Fruit fly (Drosophila melanogaster) whole organism, adult: ENCODE results near the gene CG5445.

ENCODE experiments used
- CG11617 ChIP-seq: fragments of 200-800 bp; sonication (Bioruptor generic); optimal IDR thresholded peaks from 2 replicates; lab custom pipeline; 2017; ENCODE audit warnings: mild to moderate bottlenecking, missing biosample characterization, missing genetic modification reagents, missing genetic modification characterization
- CG12768 ChIP-seq: fragments of 200-800 bp; sonication (Bioruptor generic); optimal IDR thresholded peaks from 2 replicates; lab custom pipeline; 2017; ENCODE audit warnings: missing biosample characterization, missing genetic modification characterization, mild to moderate bottlenecking, moderate library complexity, missing genetic modification reagents
- CG14711 ChIP-seq: fragments of 200-800 bp; sonication (Bioruptor generic); optimal IDR thresholded peaks from 2 replicates; lab custom pipeline; 2018; ENCODE audit warnings: missing biosample characterization, mild to moderate bottlenecking, missing genetic modification characterization, moderate library complexity
- CG1620 ChIP-seq: fragments of 200-800 bp; sonication (Bioruptor generic); optimal IDR thresholded peaks from 2 replicates; lab custom pipeline; 2016; ENCODE audit warnings: missing biosample characterization, missing genetic modification characterization
- CG33017 ChIP-seq: fragments of 200-800 bp; sonication (Bioruptor generic); optimal IDR thresholded peaks from 2 replicates; lab custom pipeline; 2018; ENCODE audit warnings: missing biosample characterization, mild to moderate bottlenecking, missing genetic modification characterization, moderate library complexity
- CG5204 ChIP-seq: fragments of 200-800 bp; sonication (Bioruptor generic); optimal IDR thresholded peaks from 2 replicates; lab custom pipeline; 2016; ENCODE audit warnings: missing biosample characterization, missing genetic modification characterization
- CG7045 ChIP-seq: fragments of 200-800 bp; sonication (Bioruptor generic); optimal IDR thresholded peaks from 2 replicates; lab custom pipeline; 2017; ENCODE audit warnings: missing biosample characterization, mild to moderate bottlenecking, missing genetic modification characterization
- CG7101 ChIP-seq: fragments of 200-800 bp; sonication (Bioruptor generic); optimal IDR thresholded peaks from 2 replicates; lab custom pipeline; 2018; ENCODE audit warnings: missing biosample characterization, mild to moderate bottlenecking, missing genetic modification characterization, moderate library complexity
- Clk ChIP-seq: fragments of 200-800 bp; sonication (Bioruptor generic); optimal IDR thresholded peaks from 2 replicates; lab custom pipeline; 2017; ENCODE audit warnings: missing biosample characterization, missing genetic modification characterization
- Crg-1 ChIP-seq: fragments of 200-800 bp; sonication (Bioruptor generic); optimal IDR thresholded peaks from 2 replicates; lab custom pipeline; 2016; ENCODE audit warnings: missing biosample characterization, missing genetic modification characterization
- Hr96 ChIP-seq: fragments of 200-800 bp; sonication (Bioruptor generic); optimal IDR thresholded peaks from 2 replicates; lab custom pipeline; 2016; ENCODE audit warnings: missing biosample characterization, missing genetic modification characterization
- Mnt ChIP-seq: fragments of 200-800 bp; sonication (Bioruptor generic); optimal IDR thresholded peaks from 2 replicates; lab custom pipeline; 2016; ENCODE audit warnings: missing biosample characterization, mild to moderate bottlenecking, missing genetic modification characterization
- bab1 ChIP-seq: fragments of 200-800 bp; sonication (Bioruptor generic); optimal IDR thresholded peaks from 3 replicates; lab custom pipeline; 2019; ENCODE audit warnings: missing biosample characterization, mild to moderate bottlenecking, missing genetic modification characterization, moderate library complexity
- cic ChIP-seq: fragments of 200-800 bp; sonication (Bioruptor generic); optimal IDR thresholded peaks from 2 replicates; lab custom pipeline; 2017; ENCODE audit warnings: missing biosample characterization, mild to moderate bottlenecking, missing genetic modification characterization, moderate library complexity
- cnc ChIP-seq, 2 experiments: fragments of >200 bp; optimal IDR thresholded peaks; 2 replicates each; lab custom pipeline; 2017
- kay ChIP-seq: fragments of 200-800 bp; sonication (Bioruptor generic); peaks from one replicate; lab custom pipeline; 2016; ENCODE audit warnings: missing biosample characterization, missing genetic modification characterization, borderline replicate concordance
- ovo ChIP-seq: fragments of 200-800 bp; sonication (Bioruptor generic); optimal IDR thresholded peaks from 2 replicates; lab custom pipeline; 2016; ENCODE audit warnings: missing biosample characterization, missing genetic modification characterization
- pad ChIP-seq: fragments of 200-800 bp; sonication (Bioruptor generic); optimal IDR thresholded peaks from 3 replicates; lab custom pipeline; 2017; ENCODE audit warnings: missing biosample characterization, missing genetic modification characterization, mild to moderate bottlenecking, moderate library complexity, missing genetic modification reagents
- tj ChIP-seq: fragments of 200-800 bp; sonication (Bioruptor generic); optimal IDR thresholded peaks from 3 replicates; lab custom pipeline; 2017; ENCODE audit warnings: missing biosample characterization, mild to moderate bottlenecking, missing genetic modification characterization, moderate library complexity
- toe ChIP-seq: fragments of 200-800 bp; sonication (Bioruptor generic); optimal IDR thresholded peaks from 2 replicates; lab custom pipeline; 2016; ENCODE audit warnings: missing biosample characterization, missing genetic modification characterization

CG5445 gene

dm6 chrX:17249326-17249725 is 33.0 kb upstream of the CG5445 start, which contains the start of gene CG8675:
CG8675 (minus strand) TSS chrX:17249502.
- no peak for TF ChIP-seq tj
- TF ChIP-seq Mnt (GFP tag; lab: Kevin White, UChicago): peak; percentile 41
- TF ChIP-seq CG1620 (GFP tag; lab: Kevin White, UChicago): no peak
- TF ChIP-seq CG14711 (tag; lab: Kevin White, UChicago): no peak
- no peak for TF ChIP-seq Clk (GFP tag; lab: Kevin White, UChicago)
- TF ChIP-seq CG7045 (GFP tag; lab: Kevin White, UChicago): no peak
- no peak for TF ChIP-seq pad (GFP tag; lab: Kevin White, UChicago)
- TF ChIP-seq ovo (GFP tag; lab: Kevin White, UChicago): no peak

dm6 chrX:17254094-17254493 is 28.2 kb upstream of the CG5445 start:
- no peak for TF ChIP-seq cnc (optimal IDR thresholded peaks at IDR 0.05; lab: Kevin White, UChicago)
- no peak for TF ChIP-seq CG11617 (GFP tag; lab: Kevin White, UChicago)
- no peak for TF ChIP-seq CG14711 (tag; lab: Kevin White, UChicago)
- no peak for TF ChIP-seq CG5204 (GFP tag; lab: Kevin White, UChicago)
- no peak for TF ChIP-seq pad (GFP tag; lab: Kevin White, UChicago)
- no peak for TF ChIP-seq cic (GFP tag; lab: Kevin White, UChicago)
- no peak for TF ChIP-seq Mnt (GFP tag; lab: Kevin White, UChicago)
- no peak for TF ChIP-seq bab1 (GFP tag; lab: Kevin White, UChicago)
- TF ChIP-seq CG7101 (tag; lab: Kevin White, UChicago): no peak
- no peak for TF ChIP-seq CG1620 (GFP tag; lab: Kevin White, UChicago)
- no peak for TF ChIP-seq Crg-1 (GFP tag; lab: Kevin White, UChicago)
- TF ChIP-seq Clk (GFP tag; lab: Kevin White, UChicago): no peak
- no peak for TF ChIP-seq CG12768
- no peak for TF ChIP-seq ovo (GFP tag; lab: Kevin White, UChicago)
- no peak for TF ChIP-seq tj
- TF ChIP-seq CG7045 (GFP tag; lab: Kevin White, UChicago): no peak
- TF ChIP-seq toe (GFP tag; lab: Kevin White, UChicago): no peak
- no peak for TF ChIP-seq kay (GFP tag; lab: Kevin White, UChicago)
- no peak for TF ChIP-seq CG33017 (tag; lab: Kevin White, UChicago)

- TF ChIP-seq cnc (optimal IDR thresholded peaks at IDR 0.05; lab: Kevin White, UChicago) (no peak), tj (no peak), Hr96 (no peak), bab1 (GFP tag; lab: Kevin White, UChicago) (no peak), CG12768 (no peak), CG5204 (GFP tag; lab: Kevin White, UChicago) (no peak)
Measured at dm6 chrX:17255677-17256076, 26.6 kb upstream of the CG5445 start.

- no peak for TF ChIP-seq Clk (GFP tag; lab: Kevin White, UChicago)
- TF ChIP-seq toe (GFP tag; lab: Kevin White, UChicago): no peak
- TF ChIP-seq Hr96: no peak
- TF ChIP-seq CG11617 (GFP tag; lab: Kevin White, UChicago): no peak
- TF ChIP-seq cnc (optimal IDR thresholded peaks at IDR 0.05; lab: Kevin White, UChicago): no peak
- TF ChIP-seq CG7045 (GFP tag; lab: Kevin White, UChicago): no peak
- TF ChIP-seq CG12768: no peak
- TF ChIP-seq Crg-1 (GFP tag; lab: Kevin White, UChicago): no peak
- TF ChIP-seq CG14711 (tag; lab: Kevin White, UChicago): no peak
- TF ChIP-seq cic (GFP tag; lab: Kevin White, UChicago): no peak
- TF ChIP-seq ovo (GFP tag; lab: Kevin White, UChicago): no peak
- TF ChIP-seq Mnt (GFP tag; lab: Kevin White, UChicago): no peak
Measured at dm6 chrX:17262049-17262448, 20.2 kb upstream of the CG5445 start.

dm6 chrX:17265402-17266028 is 16.8 kb upstream of the CG5445 start:
- TF ChIP-seq cnc (optimal IDR thresholded peaks at IDR 0.05; lab: Kevin White, UChicago) (no peak), cic (GFP tag; lab: Kevin White, UChicago) (no peak), bab1 (GFP tag; lab: Kevin White, UChicago) (no peak), CG12768 (no peak), Clk (GFP tag; lab: Kevin White, UChicago) (no peak), CG5204 (GFP tag; lab: Kevin White, UChicago) (no peak), toe (GFP tag; lab: Kevin White, UChicago) (no peak), Crg-1 (GFP tag; lab: Kevin White, UChicago) (no peak), pad (GFP tag; lab: Kevin White, UChicago) (no peak), CG7101 (tag; lab: Kevin White, UChicago) (no peak), tj (no peak), kay (GFP tag; lab: Kevin White, UChicago) (no peak), CG7045 (GFP tag; lab: Kevin White, UChicago) (no peak), CG1620 (GFP tag; lab: Kevin White, UChicago) (no peak), CG33017 (tag; lab: Kevin White, UChicago) (no peak), ovo (GFP tag; lab: Kevin White, UChicago) (no peak), CG14711 (tag; lab: Kevin White, UChicago) (no peak)

- TF ChIP-seq Mnt (GFP tag; lab: Kevin White, UChicago) (no peak), CG33017 (tag; lab: Kevin White, UChicago) (no peak), toe (GFP tag; lab: Kevin White, UChicago) (no peak), CG1620 (GFP tag; lab: Kevin White, UChicago) (no peak), Clk (GFP tag; lab: Kevin White, UChicago) (no peak), CG7101 (tag; lab: Kevin White, UChicago) (no peak), CG11617 (GFP tag; lab: Kevin White, UChicago) (no peak), cnc (optimal IDR thresholded peaks at IDR 0.05; lab: Kevin White, UChicago) (no peak), Hr96 (no peak), ovo (GFP tag; lab: Kevin White, UChicago) (no peak), CG12768 (no peak), CG14711 (tag; lab: Kevin White, UChicago) (no peak), kay (GFP tag; lab: Kevin White, UChicago) (no peak), CG5204 (GFP tag; lab: Kevin White, UChicago) (no peak), Crg-1 (GFP tag; lab: Kevin White, UChicago) (no peak), bab1 (GFP tag; lab: Kevin White, UChicago) (no peak)
Measured at dm6 chrX:17274798-17275197, 7.5 kb upstream of the CG5445 start.
